Fruit fly (Drosophila melanogaster): ENCODE data around the gene CG33223.
A peak's percentile ranks its signal among the peaks of the same experiment; 100 is the strongest.

Gene CG33223

dm6 chrX:8459452-8460040, 24.1 kb downstream of the CG33223 start:
- TF ChIP-seq svp (GFP tag) (peak; percentile 60), vri (GFP tag; optimal IDR thresholded peaks at IDR 0.05) (peak; percentile 49), CG1621 (tag; optimal IDR thresholded peaks at IDR 0.05) (no peak), ss (GFP tag; optimal IDR thresholded peaks at IDR 0.05) (peak; percentile 11 to 55), Gug (GFP tag; IDR thresholded peaks at IDR 0.05) (no peak), CG6808 (GFP tag; optimal IDR thresholded peaks at IDR 0.05) (peak; percentile 33), CG8119 (GFP tag; IDR thresholded peaks at IDR 0.05) (no peak), Lpt (GFP tag; optimal IDR thresholded peaks at IDR 0.05) (no peak), acj6 (GFP tag; optimal IDR thresholded peaks at IDR 0.05) (no peak), CG10669 (GFP tag; optimal IDR thresholded peaks at IDR 0.05) (peak; percentile 15), Eip78C (GFP tag) (peak; percentile 65), dsx (GFP tag; optimal IDR thresholded peaks at IDR 0.05; ENCODE audit: poor library complexity, severe bottlenecking) (no peak)

- TF ChIP-seq CG8319 (GFP tag; optimal IDR thresholded peaks at IDR 0.05) (no peak), CG7368 (GFP tag; optimal IDR thresholded peaks at IDR 0.05) (no peak), CG11902 (GFP tag; optimal IDR thresholded peaks at IDR 0.05) (no peak), salr (GFP tag; optimal IDR thresholded peaks at IDR 0.05) (no peak), dac (GFP tag; optimal IDR thresholded peaks at IDR 0.05) (no peak), fd59A (GFP tag; optimal IDR thresholded peaks at IDR 0.05) (no peak), dsx (GFP tag; optimal IDR thresholded peaks at IDR 0.05; ENCODE audit: poor library complexity, severe bottlenecking) (no peak), CG16779 (tag; optimal IDR thresholded peaks at IDR 0.05) (no peak), spab (GFP tag; optimal IDR thresholded peaks at IDR 0.05) (no peak), CG11294 (GFP tag; IDR thresholded peaks at IDR 0.05) (no peak), CG32006 (GFP tag; optimal IDR thresholded peaks at IDR 0.05) (no peak), Blimp-1 (GFP tag; optimal IDR thresholded peaks at IDR 0.05) (no peak), Lpt (GFP tag; optimal IDR thresholded peaks at IDR 0.05) (no peak), CG6163 (GFP tag; IDR thresholded peaks at IDR 0.05) (no peak), Ets21C (GFP tag; optimal IDR thresholded peaks at IDR 0.05) (no peak), Met (GFP tag; optimal IDR thresholded peaks at IDR 0.05) (no peak)
These were observed 26.2 kb downstream of the CG33223 start, which contains the start of gene CG32713 for dm6 chrX:8457532-8457931. Gene CG32713 (minus strand): TSS chrX:8457632.

- TF ChIP-seq Ets21C (GFP tag; optimal IDR thresholded peaks at IDR 0.05) (peak; percentile 49), CG1621 (tag; optimal IDR thresholded peaks at IDR 0.05) (peak; percentile 91), eg (GFP tag; IDR thresholded peaks at IDR 0.05) (peak; percentile 96), fd85E (GFP tag; optimal IDR thresholded peaks at IDR 0.05) (peak; percentile 33), CG8632 (GFP tag; optimal IDR thresholded peaks at IDR 0.05) (peak; percentile 83), OdsH (GFP tag; optimal IDR thresholded peaks at IDR 0.05) (peak; percentile 89), CG32006 (GFP tag; optimal IDR thresholded peaks at IDR 0.05) (peak; percentile 90), CG3032 (tag; optimal IDR thresholded peaks at IDR 0.05) (peak; percentile 93), lz (GFP tag; optimal IDR thresholded peaks at IDR 0.05) (peak; percentile 69), acj6 (GFP tag; optimal IDR thresholded peaks at IDR 0.05) (peak; percentile 90), esn (GFP tag; optimal IDR thresholded peaks at IDR 0.05) (peak; percentile 70), CG8319 (GFP tag; optimal IDR thresholded peaks at IDR 0.05) (peak; percentile 78), Sox14 (GFP tag; optimal IDR thresholded peaks at IDR 0.05) (peak; percentile 84), CG6792 (GFP tag; optimal IDR thresholded peaks at IDR 0.05) (peak; percentile 85), Ets96B (tag; optimal IDR thresholded peaks at IDR 0.05) (peak; percentile 93), ss (GFP tag; optimal IDR thresholded peaks at IDR 0.05) (peak; percentile 90 to 92), CG10669 (GFP tag; optimal IDR thresholded peaks at IDR 0.05) (peak; percentile 91), dsx (GFP tag; optimal IDR thresholded peaks at IDR 0.05; ENCODE audit: poor library complexity, severe bottlenecking) (peak; percentile 90), CG11294 (GFP tag; IDR thresholded peaks at IDR 0.05) (peak; percentile 89), CG6163 (GFP tag; IDR thresholded peaks at IDR 0.05) (peak; percentile 97), CG11762 (GFP tag; optimal IDR thresholded peaks at IDR 0.05; ENCODE audit: insufficient read depth) (peak; percentile 84), CG6808 (GFP tag; optimal IDR thresholded peaks at IDR 0.05) (peak; percentile 91), CG9139 (GFP tag; optimal IDR thresholded peaks at IDR 0.05) (peak; percentile 86), Eip75B (GFP tag; optimal IDR thresholded peaks at IDR 0.05) (peak; percentile 88), Lpt (GFP tag; optimal IDR thresholded peaks at IDR 0.05) (peak; percentile 81), fd59A (GFP tag; optimal IDR thresholded peaks at IDR 0.05) (peak; percentile 92), net (GFP tag; optimal IDR thresholded peaks at IDR 0.05) (peak; percentile 87), salr (GFP tag; optimal IDR thresholded peaks at IDR 0.05) (peak; percentile 72 to 87), vri (GFP tag; optimal IDR thresholded peaks at IDR 0.05) (peak; percentile 15), Hr39 (GFP tag; optimal IDR thresholded peaks at IDR 0.05) (peak; percentile 60), topi (GFP tag; optimal IDR thresholded peaks at IDR 0.05) (peak; percentile 79), svp (GFP tag) (peak; percentile 88), spab (GFP tag; optimal IDR thresholded peaks at IDR 0.05) (peak; percentile 87), pdm3 (GFP tag; optimal IDR thresholded peaks at IDR 0.05) (peak; percentile 90)
These were observed 28.6 kb downstream of the CG33223 start, which contains the start of gene org-1 for dm6 chrX:8455019-8455555. Gene org-1 (minus strand): TSS chrX:8455069.
